Worm (Caenorhabditis elegans) whole organism, L4/young adult: ENCODE results near the gene clec-149.

ENCODE experiments used
- W03F9.2 ChIP-seq: fragments of 150-350 bp; optimal IDR thresholded peaks from 2 replicates; lab custom pipeline; 2014; ENCODE audit warnings: missing biosample characterization, missing genetic modification characterization
- him-1 ChIP-seq: sonication (generic microtip); optimal IDR thresholded peaks from 2 replicates; lab custom pipeline; 2016; ENCODE audit warnings: missing genotype, missing genetic modification reagents, missing genetic modification characterization, missing compliant biosample characterization

ce11 chrIII:859898-860297, 36.9 kb downstream of the clec-149 start, which contains the start of gene exos-4.2:
- TF ChIP-seq W03F9.2 (tag; lab: Kevin White, UChicago) (no peak), him-1 (no peak)
